Worm (Caenorhabditis elegans) whole organism, midembryonic: Measurements from ENCODE around the gene srxa-12.

ENCODE experiments used
- T22C8.4 ChIP-seq: fragments of 200-800 bp; sonication (Bioruptor generic); IDR thresholded peaks from 2 replicates; pipeline ENCODE4 v1.3.6; 2022; ENCODE audit warnings: missing genetic modification characterization, missing compliant biosample characterization
- flt-1 ChIP-seq: fragments of 200-800 bp; sonication (Bioruptor generic); IDR thresholded peaks from 2 replicates; pipeline ENCODE4 v1.3.6; 2022; ENCODE audit warnings: missing genetic modification characterization, missing compliant biosample characterization
- klf-2 ChIP-seq: fragments of 200-800 bp; sonication (Bioruptor generic); conservative IDR thresholded peaks from 2 replicates; pipeline ENCODE4 v1.3.6; 2022; ENCODE audit warnings: missing genetic modification reagents, missing genetic modification characterization, missing compliant biosample characterization
- tab-1 ChIP-seq: fragments of 200-800 bp; sonication (Bioruptor generic); IDR thresholded peaks from 2 replicates; pipeline ENCODE4 v1.3.6; 2022; ENCODE audit warnings: missing genetic modification characterization, missing compliant biosample characterization
- ztf-29 ChIP-seq: fragments of 200-800 bp; sonication (Bioruptor generic); IDR thresholded peaks from 2 replicates; pipeline ENCODE4 v1.3.6; 2022; ENCODE audit warnings: missing genetic modification reagents, missing genetic modification characterization, missing compliant biosample characterization

DNA sequence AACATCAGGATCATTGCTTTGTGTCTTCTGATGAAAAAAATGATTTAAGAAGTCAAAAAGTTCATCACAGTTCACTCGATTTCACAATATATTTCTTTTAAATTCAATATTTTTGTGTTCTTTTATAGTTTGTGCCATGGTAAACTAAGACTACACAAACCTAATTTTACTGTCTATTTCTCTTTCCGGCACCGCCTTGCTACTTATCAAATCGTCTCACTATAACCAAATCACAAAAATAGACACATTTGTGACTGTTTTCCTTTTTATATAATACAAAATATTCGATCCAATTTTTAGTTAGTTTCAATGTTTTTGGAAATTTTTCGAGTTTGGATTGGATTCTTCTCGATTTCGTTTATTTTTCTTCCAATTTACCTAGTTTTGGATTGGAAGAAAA, 27.6 kb downstream of the srxa-12 start, which contains the start of gene swt-6:
- TF ChIP-seq flt-1 (GFP tag; lab: Robert Waterston, UW) (no peak), T22C8.4 (GFP tag; lab: Robert Waterston, UW) (no peak), ztf-29 (no peak), tab-1 (GFP tag; lab: Robert Waterston, UW) (no peak), klf-2 (GFP tag; lab: Robert Waterston, UW) (no peak)
